Fruit fly (Drosophila melanogaster) whole organism, wandering third instar larva: ENCODE data around the gene Ubc84D.

Experiments used
- Dfd ChIP-seq: fragments of >200 bp; optimal IDR thresholded peaks from 2 replicates; lab custom pipeline; 2017; ENCODE audit warnings: missing biosample characterization, missing genetic modification characterization
- br ChIP-seq: fragments of 200-800 bp; sonication (Bioruptor generic); optimal IDR thresholded peaks from 2 replicates; lab custom pipeline; 2016; ENCODE audit warnings: missing biosample characterization, missing genetic modification characterization
- foxo ChIP-seq, 2 experiments: fragments of 200-800 bp; sonication (Bioruptor generic); optimal IDR thresholded peaks; 2 replicates in 1 of 2; 3 replicates in 1 of 2; lab custom pipeline; 2016 to 2017; ENCODE audit warnings: missing biosample characterization in 2 of 2, missing genetic modification characterization in 2 of 2

DNA sequence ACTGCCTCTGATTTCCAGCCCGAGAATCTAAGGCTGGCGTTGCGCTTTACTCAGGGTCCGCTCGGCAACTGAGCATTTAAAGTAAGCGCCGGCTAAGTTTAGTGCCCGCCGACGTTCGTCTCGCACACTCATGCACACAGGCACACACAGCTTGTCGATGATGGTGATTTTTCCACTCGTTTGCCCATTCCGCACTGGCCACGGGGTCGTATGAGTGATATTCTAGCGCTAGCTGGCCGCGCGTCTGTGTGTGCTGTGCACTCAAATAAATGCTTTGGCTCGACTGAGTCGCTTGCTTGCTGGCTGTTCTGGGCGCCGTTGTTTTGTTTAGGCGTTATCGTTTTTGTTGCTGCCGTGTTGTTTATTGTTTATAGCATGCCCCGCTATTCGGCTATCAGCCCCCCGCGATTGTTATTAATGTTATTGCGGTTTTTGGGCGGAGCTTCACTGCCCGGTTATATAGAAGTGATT lies 3.6 kb downstream of the Ubc84D start, which contains the start of gene alpha-Est8:
- TF ChIP-seq br (GFP tag; lab: Kevin White, UChicago) (no peak), Dfd (GFP tag; lab: Kevin White, UChicago) (no peak), foxo (GFP tag; optimal IDR thresholded peaks at IDR 0.05; lab: Kevin White, UChicago) (no peak)
